Worm (Caenorhabditis elegans) whole organism, young adult: ENCODE data around the gene F58B3.4.

Experiments used
- B0035.1 ChIP-seq: sonication (generic microtip); optimal IDR thresholded peaks from 2 replicates; lab custom pipeline; 2016; ENCODE audit warnings: missing genetic modification characterization, mild to moderate bottlenecking, missing compliant biosample characterization, missing genotype, missing genetic modification reagents
- D2030.7 ChIP-seq: fragments of 200-800 bp; sonication (Bioruptor generic); IDR thresholded peaks from 2 replicates; pipeline ENCODE4 v1.3.6; 2022; ENCODE audit warnings: missing genetic modification reagents, missing genetic modification characterization, missing compliant biosample characterization
- F10E7.11 ChIP-seq: sonication (generic microtip); optimal IDR thresholded peaks from 2 replicates; lab custom pipeline; 2017; ENCODE audit warnings: mild to moderate bottlenecking, missing genetic modification characterization, moderate library complexity, missing compliant biosample characterization
- F33H1.4 ChIP-seq: fragments of 200-800 bp; sonication (Bioruptor generic); IDR thresholded peaks from 2 replicates; pipeline ENCODE4 v1.3.6; 2022; ENCODE audit warnings: missing genetic modification reagents, missing genetic modification characterization, missing compliant biosample characterization
- F37B4.10 ChIP-seq: fragments of 200-800 bp; sonication (Bioruptor generic); IDR thresholded peaks from 2 replicates; pipeline ENCODE4 v1.3.6; 2022; ENCODE audit warnings: missing genetic modification characterization, missing compliant biosample characterization
- F39B2.1 ChIP-seq: fragments of 200-800 bp; sonication (Bioruptor generic); IDR thresholded peaks from 2 replicates; pipeline ENCODE4 v1.3.6; 2022; ENCODE audit warnings: missing genetic modification reagents, missing genetic modification characterization, missing compliant biosample characterization
- F52B5.7 ChIP-seq: sonication (generic microtip); optimal IDR thresholded peaks from 2 replicates; lab custom pipeline; 2016; ENCODE audit warnings: mild to moderate bottlenecking, missing genetic modification characterization, missing compliant biosample characterization
- F57A8.1 ChIP-seq: fragments of 200-800 bp; sonication (Bioruptor generic); optimal IDR thresholded peaks from 2 replicates; lab custom pipeline; 2018; ENCODE audit warnings: mild to moderate bottlenecking, missing genetic modification characterization, moderate library complexity, missing compliant biosample characterization
- K11D2.4 ChIP-seq: fragments of 200-800 bp; sonication (Bioruptor generic); IDR thresholded peaks from 2 replicates; pipeline ENCODE4 v1.3.6; 2022; ENCODE audit warnings: missing genetic modification reagents, missing genetic modification characterization, missing compliant biosample characterization
- K12H6.12 ChIP-seq: fragments of 200-800 bp; sonication (Bioruptor generic); optimal IDR thresholded peaks from 2 replicates; lab custom pipeline; 2018; ENCODE audit warnings: mild to moderate bottlenecking, missing genetic modification characterization, missing compliant biosample characterization
- Y67H2A.10 ChIP-seq: fragments of 200-800 bp; sonication (Bioruptor generic); conservative IDR thresholded peaks from 2 replicates; pipeline ENCODE4 v1.3.6; 2022; ENCODE audit warnings: missing genetic modification reagents, missing genetic modification characterization, missing compliant biosample characterization
- ZK185.1 ChIP-seq: sonication (generic microtip); optimal IDR thresholded peaks from 2 replicates; lab custom pipeline; 2016; ENCODE audit warnings: mild to moderate bottlenecking, missing genetic modification characterization, missing compliant biosample characterization; ENCODE audit not compliant: poor library complexity, severe bottlenecking
- aptf-2 ChIP-seq: fragments of 200-800 bp; sonication (Bioruptor generic); conservative IDR thresholded peaks from 2 replicates; pipeline ENCODE4 v1.3.6; 2022; ENCODE audit warnings: missing genetic modification reagents, missing genetic modification characterization, missing compliant biosample characterization
- atf-7 ChIP-seq: sonication (generic microtip); optimal IDR thresholded peaks from 2 replicates; lab custom pipeline; 2017; ENCODE audit warnings: mild to moderate bottlenecking, missing genetic modification characterization, missing compliant biosample characterization
- ceh-27 ChIP-seq: fragments of 200-800 bp; sonication (Bioruptor generic); optimal IDR thresholded peaks from 2 replicates; lab custom pipeline; 2018; ENCODE audit warnings: mild to moderate bottlenecking, missing genetic modification characterization, moderate library complexity, missing compliant biosample characterization
- ceh-40 ChIP-seq: fragments of 200-800 bp; sonication (Bioruptor generic); IDR thresholded peaks from 2 replicates; pipeline ENCODE4 v1.3.6; 2022; ENCODE audit warnings: missing genetic modification characterization, missing compliant biosample characterization
- ceh-58 ChIP-seq: fragments of 200-800 bp; sonication (Bioruptor generic); IDR thresholded peaks from 2 replicates; pipeline ENCODE4 v1.3.6; 2022; ENCODE audit warnings: missing genetic modification characterization, missing compliant biosample characterization
- ceh-91 ChIP-seq: fragments of 200-800 bp; sonication (Bioruptor generic); IDR thresholded peaks from 2 replicates; pipeline ENCODE4 v1.3.6; 2022; ENCODE audit warnings: missing genetic modification reagents, missing genetic modification characterization, missing compliant biosample characterization
- chd-7 ChIP-seq: sonication (generic microtip); optimal IDR thresholded peaks from 2 replicates; lab custom pipeline; 2016; ENCODE audit warnings: mild to moderate bottlenecking, missing genetic modification characterization, moderate library complexity, missing compliant biosample characterization
- dox-1 ChIP-seq: fragments of 200-800 bp; sonication (Bioruptor generic); IDR thresholded peaks from 2 replicates; pipeline ENCODE4 v1.3.6; 2022; ENCODE audit warnings: missing genetic modification reagents, missing genetic modification characterization, missing compliant biosample characterization
- egrh-3 ChIP-seq: fragments of 200-800 bp; sonication (Bioruptor generic); IDR thresholded peaks from 2 replicates; pipeline ENCODE4 v1.3.6; 2022; ENCODE audit warnings: missing genetic modification reagents, missing genetic modification characterization, missing compliant biosample characterization
- hmg-20 ChIP-seq: fragments of 200-800 bp; sonication (Bioruptor generic); IDR thresholded peaks from 2 replicates; pipeline ENCODE4 v1.3.6; 2022; ENCODE audit warnings: missing genetic modification reagents, missing genetic modification characterization, missing compliant biosample characterization
- hsf-1 ChIP-seq: fragments of 200-800 bp; sonication (Bioruptor generic); IDR thresholded peaks from 2 replicates; pipeline ENCODE4 v1.3.6; 2022; ENCODE audit warnings: missing genetic modification reagents, missing genetic modification characterization, missing compliant biosample characterization
- lin-40 ChIP-seq: sonication (generic microtip); optimal IDR thresholded peaks from 2 replicates; lab custom pipeline; 2016; ENCODE audit warnings: missing genetic modification characterization, mild to moderate bottlenecking, missing compliant biosample characterization, missing genotype, missing genetic modification reagents
- lin-54 ChIP-seq: fragments of 200-800 bp; sonication (Bioruptor generic); optimal IDR thresholded peaks from 2 replicates; lab custom pipeline; 2018; ENCODE audit warnings: mild to moderate bottlenecking, missing genetic modification characterization, missing compliant biosample characterization
- madf-10 ChIP-seq: sonication (generic microtip); optimal IDR thresholded peaks from 2 replicates; lab custom pipeline; 2016; ENCODE audit warnings: mild to moderate bottlenecking, missing genetic modification characterization, missing compliant biosample characterization
- madf-3 ChIP-seq: fragments of 200-800 bp; sonication (Bioruptor generic); IDR thresholded peaks from 2 replicates; pipeline ENCODE4 v1.3.6; 2022; ENCODE audit warnings: missing genetic modification reagents, missing genetic modification characterization, missing compliant biosample characterization
- mcd-1 ChIP-seq: fragments of 200-800 bp; sonication (Bioruptor generic); IDR thresholded peaks from 2 replicates; pipeline ENCODE4 v1.3.6; 2022; ENCODE audit warnings: missing genetic modification reagents, missing genetic modification characterization, missing compliant biosample characterization
- nfyb-1 ChIP-seq: fragments of 200-800 bp; sonication (Bioruptor generic); IDR thresholded peaks from 2 replicates; pipeline ENCODE4 v1.3.6; 2022; ENCODE audit warnings: missing genetic modification reagents, missing genetic modification characterization, missing compliant biosample characterization
- pha-4 ChIP-seq: fragments of 150-350 bp; sonication (generic microtip); optimal IDR thresholded peaks from 2 replicates; lab custom pipeline; 2014; ENCODE audit warnings: missing biosample characterization, missing genetic modification reagents, missing genetic modification characterization
- repo-1 ChIP-seq: sonication (generic microtip); optimal IDR thresholded peaks from 2 replicates; lab custom pipeline; 2017; ENCODE audit warnings: mild to moderate bottlenecking, missing genetic modification characterization, missing compliant biosample characterization
- sdz-38 ChIP-seq: sonication (generic microtip); optimal IDR thresholded peaks from 2 replicates; lab custom pipeline; 2016; ENCODE audit warnings: missing genotype, missing genetic modification characterization, missing compliant biosample characterization
- tlf-1 ChIP-seq: fragments of 200-800 bp; sonication (Bioruptor generic); optimal IDR thresholded peaks from 2 replicates; lab custom pipeline; 2018; ENCODE audit warnings: mild to moderate bottlenecking, missing genetic modification characterization, missing compliant biosample characterization
- zfh-2 ChIP-seq: fragments of 200-800 bp; sonication (Bioruptor generic); conservative IDR thresholded peaks from 2 replicates; pipeline ENCODE4 v1.3.6; 2022; ENCODE audit warnings: missing genetic modification reagents, missing genetic modification characterization, missing compliant biosample characterization
- ztf-22 ChIP-seq: fragments of 200-800 bp; sonication (Bioruptor generic); optimal IDR thresholded peaks from 2 replicates; lab custom pipeline; 2018; ENCODE audit warnings: mild to moderate bottlenecking, missing genetic modification characterization, moderate library complexity, missing compliant biosample characterization

The F58B3.4 gene

DNA sequence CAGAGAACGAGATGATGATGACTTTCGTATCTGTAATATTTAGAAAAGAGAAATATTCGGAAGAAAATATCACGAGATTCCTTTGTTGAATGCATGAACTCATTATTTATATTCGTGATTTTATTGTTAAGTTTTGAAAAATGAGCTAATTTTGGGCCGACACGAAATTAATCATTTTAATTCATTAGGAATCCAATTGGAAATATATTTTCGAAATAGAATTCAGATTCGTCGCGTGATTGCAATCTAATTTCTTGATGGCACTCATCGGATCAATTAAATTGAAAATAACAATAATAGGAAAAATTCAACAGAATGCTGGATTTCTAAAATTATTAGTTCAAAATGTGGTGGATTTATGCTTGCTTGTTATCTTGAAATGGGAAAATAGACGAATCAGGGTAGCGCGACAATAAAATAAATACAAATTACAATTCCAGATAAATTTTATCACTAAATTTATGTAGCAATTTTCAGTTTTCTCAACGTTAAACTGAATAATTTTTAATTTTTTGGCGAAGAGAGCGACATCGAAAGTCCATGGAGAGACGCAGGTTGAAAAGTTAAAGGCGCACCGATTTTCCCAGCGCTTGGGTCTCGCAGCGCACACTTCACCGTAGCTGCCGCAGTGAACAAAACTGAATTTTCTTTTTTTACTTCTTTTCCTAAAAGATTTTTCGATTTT is 29.8 kb downstream of the F58B3.4 start (continued):
- TF ChIP-seq aptf-2: no peak
- no peak for TF ChIP-seq ceh-58 (GFP tag; lab: Robert Waterston, UW)
- no peak for TF ChIP-seq atf-7 (tag; lab: Kevin White, UChicago)
- TF ChIP-seq repo-1 (tag; lab: Kevin White, UChicago): peak; percentile 54
- TF ChIP-seq F52B5.7 (tag; lab: Kevin White, UChicago): no peak
- peak; percentile 71 for TF ChIP-seq mcd-1 (GFP tag; lab: Robert Waterston, UW)
- TF ChIP-seq D2030.7: peak; percentile 72
- TF ChIP-seq lin-54 (GFP tag; lab: Kevin White, UChicago): peak; percentile 36
- peak; percentile 49 for TF ChIP-seq lin-40 (tag; lab: Kevin White, UChicago)
- TF ChIP-seq ZK185.1 (tag; lab: Kevin White, UChicago): peak; percentile 62
- 0 out of 2 replicates have a peak, but pooled peaks have one; percentile 16 for TF ChIP-seq egrh-3 (GFP tag; lab: Robert Waterston, UW)
- TF ChIP-seq F57A8.1: no peak
- TF ChIP-seq sdz-38: no peak
- peak; percentile 11 for TF ChIP-seq madf-10 (tag; lab: Kevin White, UChicago)
- peak; percentile 74; the same call in 1 of the 2 replicates for TF ChIP-seq madf-3
- peak; percentile 67 for TF ChIP-seq ceh-91
- peak; percentile 28; the same call in 1 of the 2 replicates for TF ChIP-seq hsf-1
- peak; percentile 94 for TF ChIP-seq F33H1.4 (GFP tag; lab: Robert Waterston, UW)
- TF ChIP-seq nfyb-1 (GFP tag; lab: Robert Waterston, UW): peak; percentile 60; the same call in 1 of the 2 replicates
- 0 out of 2 replicates have a peak, but pooled peaks have one; percentile 32 for TF ChIP-seq hmg-20 (GFP tag; lab: Robert Waterston, UW)
- TF ChIP-seq B0035.1 (tag; lab: Kevin White, UChicago): peak; percentile 43
- no peak for TF ChIP-seq Y67H2A.10 (GFP tag; lab: Robert Waterston, UW)
- peak; percentile 5 for TF ChIP-seq chd-7 (tag; lab: Kevin White, UChicago)
- TF ChIP-seq dox-1 (GFP tag; lab: Robert Waterston, UW): peak; percentile 62; the same call in 1 of the 2 replicates
- TF ChIP-seq ceh-27 (GFP tag; lab: Kevin White, UChicago): peak; percentile 32
- peak; percentile 35 for TF ChIP-seq tlf-1 (GFP tag; lab: Kevin White, UChicago)

DNA sequence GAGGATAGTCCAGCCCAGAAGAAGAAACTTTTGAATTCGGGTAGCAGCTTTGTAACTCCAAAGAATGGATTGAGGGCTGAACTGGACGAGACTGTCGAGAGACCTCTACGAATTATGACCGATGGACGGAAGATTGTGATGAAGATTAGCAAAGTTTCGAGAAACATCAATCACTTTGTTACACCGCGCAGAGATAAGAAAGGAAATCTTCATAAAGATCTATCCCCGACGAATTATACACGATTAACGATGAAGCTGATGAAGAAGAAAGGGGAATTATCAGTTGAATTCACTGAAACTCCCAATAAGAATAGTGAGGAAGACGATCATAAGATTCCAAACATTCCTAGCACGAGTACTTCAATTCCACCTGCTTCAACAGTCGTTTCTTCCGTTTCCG is 31.9 kb downstream of the F58B3.4 start:
- no peak for TF ChIP-seq tlf-1 (GFP tag; lab: Kevin White, UChicago)
- no peak for TF ChIP-seq aptf-2
- no peak for TF ChIP-seq Y67H2A.10 (GFP tag; lab: Robert Waterston, UW)
- TF ChIP-seq atf-7 (tag; lab: Kevin White, UChicago): no peak
- no peak for TF ChIP-seq nfyb-1 (GFP tag; lab: Robert Waterston, UW)
- no peak for TF ChIP-seq F57A8.1
- no peak for TF ChIP-seq F37B4.10 (GFP tag; lab: Robert Waterston, UW)
- TF ChIP-seq pha-4 (tag; lab: Kevin White, UChicago): no peak
- TF ChIP-seq D2030.7: no peak
- TF ChIP-seq F10E7.11 (tag; lab: Kevin White, UChicago): no peak

DNA sequence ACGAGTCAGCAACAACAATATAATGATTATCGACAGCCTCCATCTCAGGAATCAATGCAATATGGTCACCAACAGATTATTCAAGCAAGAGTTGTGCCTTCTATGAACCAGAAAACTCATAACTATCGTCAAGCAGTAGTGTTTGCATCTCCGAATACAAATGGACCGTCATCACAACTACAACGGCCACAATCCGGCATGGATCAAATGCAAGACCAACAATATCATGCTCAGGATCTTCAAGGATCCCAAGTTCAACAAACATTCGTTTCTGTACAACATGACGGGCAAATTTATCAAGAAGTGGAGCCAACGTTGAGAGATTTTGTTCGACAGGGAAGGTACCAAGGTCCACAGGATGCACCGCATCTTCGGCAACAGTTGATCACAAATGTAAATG is 34.6 kb downstream of the F58B3.4 start:
- TF ChIP-seq K12H6.12 (tag; lab: Kevin White, UChicago) (no peak), F39B2.1 (no peak), atf-7 (tag; lab: Kevin White, UChicago) (no peak), zfh-2 (GFP tag; lab: Robert Waterston, UW) (no peak), F10E7.11 (tag; lab: Kevin White, UChicago) (no peak), ztf-22 (no peak), K11D2.4 (GFP tag; lab: Robert Waterston, UW) (no peak), ceh-40 (no peak), egrh-3 (GFP tag; lab: Robert Waterston, UW) (no peak)
- TF ChIP-seq, all 124 proteins: peak for 0
